Fruit fly (Drosophila melanogaster) whole organism, embryonic: ENCODE data around the gene CG15914.
A peak's percentile ranks its signal among the peaks of the same experiment; 100 is the strongest.

Source experiments
- Abd-B ChIP-seq: fragments of 200-800 bp; sonication (Bioruptor generic); optimal IDR thresholded peaks from 2 replicates; lab custom pipeline; 2018; ENCODE audit warnings: missing biosample characterization, mild to moderate bottlenecking, missing genetic modification characterization, moderate library complexity
- CG12104 ChIP-seq: fragments of 200-800 bp; sonication (Bioruptor generic); optimal IDR thresholded peaks from 3 replicates; lab custom pipeline; 2016; ENCODE audit warnings: missing biosample characterization, missing genetic modification characterization
- CG12236 ChIP-seq: fragments of 200-800 bp; sonication (Bioruptor generic); optimal IDR thresholded peaks from 2 replicates; lab custom pipeline; 2016; ENCODE audit warnings: missing biosample characterization, missing genetic modification characterization
- CG12659 ChIP-seq: fragments of 200-800 bp; sonication (Bioruptor generic); optimal IDR thresholded peaks from 3 replicates; lab custom pipeline; 2017; ENCODE audit warnings: mild to moderate bottlenecking, missing biosample characterization, missing genetic modification reagents, missing genetic modification characterization
- CG13424 ChIP-seq: fragments of 200-800 bp; sonication (Bioruptor generic); optimal IDR thresholded peaks from 2 replicates; lab custom pipeline; 2019; ENCODE audit warnings: missing biosample characterization, mild to moderate bottlenecking, missing genetic modification characterization, moderate library complexity
- CG1603 ChIP-seq: fragments of 200-800 bp; sonication (Bioruptor generic); optimal IDR thresholded peaks from 2 replicates; lab custom pipeline; 2019; ENCODE audit warnings: missing biosample characterization, mild to moderate bottlenecking, missing genetic modification characterization, moderate library complexity
- CG1792 ChIP-seq: fragments of 200-800 bp; sonication (Bioruptor generic); optimal IDR thresholded peaks from 2 replicates; lab custom pipeline; 2016; ENCODE audit warnings: missing biosample characterization, missing genetic modification characterization
- CG1832 ChIP-seq: fragments of 200-800 bp; sonication (Bioruptor generic); optimal IDR thresholded peaks from 2 replicates; lab custom pipeline; 2017; ENCODE audit warnings: missing biosample characterization, mild to moderate bottlenecking, missing genetic modification characterization, inconsistent platforms
- CG2889 ChIP-seq: fragments of 200-800 bp; sonication (Bioruptor generic); IDR thresholded peaks from 3 replicates; pipeline ENCODE4 v1.3.6; 2022; ENCODE audit warnings: missing biosample characterization, missing genetic modification characterization
- CG32532 ChIP-seq: fragments of 200-800 bp; sonication (Bioruptor generic); IDR thresholded peaks from 2 replicates; pipeline ENCODE4 v1.3.6; 2022; ENCODE audit warnings: missing biosample characterization, missing genetic modification characterization
- CG32772 ChIP-seq: fragments of 200-800 bp; sonication (Bioruptor generic); IDR thresholded peaks from 2 replicates; pipeline ENCODE4 v1.3.6; 2022; ENCODE audit warnings: missing biosample characterization, missing genetic modification characterization
- CG3847 ChIP-seq: fragments of 200-800 bp; sonication (Bioruptor generic); IDR thresholded peaks from 2 replicates; pipeline ENCODE4 v1.3.6; 2022; ENCODE audit warnings: missing biosample characterization, missing genetic modification characterization
- CG7839 ChIP-seq: fragments of 200-800 bp; sonication (Bioruptor generic); optimal IDR thresholded peaks from 3 replicates; lab custom pipeline; 2018; ENCODE audit warnings: missing biosample characterization, mild to moderate bottlenecking, missing genetic modification characterization, moderate library complexity
- CG9215 ChIP-seq: fragments of 200-800 bp; sonication (Bioruptor generic); IDR thresholded peaks from 2 replicates; pipeline ENCODE4 v1.3.6; 2022; ENCODE audit warnings: missing biosample characterization, missing genetic modification characterization
- CG9797 ChIP-seq: fragments of 200-800 bp; sonication (Bioruptor generic); optimal IDR thresholded peaks from 3 replicates; lab custom pipeline; 2018; ENCODE audit warnings: missing biosample characterization, mild to moderate bottlenecking, missing genetic modification characterization
- CG9817 ChIP-seq: fragments of 200-800 bp; sonication (Bioruptor generic); optimal IDR thresholded peaks from 2 replicates; lab custom pipeline; 2018; ENCODE audit warnings: missing biosample characterization, mild to moderate bottlenecking, missing genetic modification characterization, moderate library complexity
- CoRest ChIP-seq: fragments of 200-800 bp; sonication (Bioruptor generic); optimal IDR thresholded peaks from 3 replicates; lab custom pipeline; 2018; ENCODE audit warnings: missing biosample characterization, mild to moderate bottlenecking, missing genetic modification characterization, moderate library complexity
- D19B ChIP-seq: fragments of 200-800 bp; sonication (Bioruptor generic); optimal IDR thresholded peaks from 2 replicates; lab custom pipeline; 2017; ENCODE audit warnings: missing biosample characterization, mild to moderate bottlenecking, missing genetic modification characterization
- ERR ChIP-seq: fragments of 200-800 bp; sonication (Bioruptor generic); optimal IDR thresholded peaks from 2 replicates; lab custom pipeline; 2016; ENCODE audit warnings: missing biosample characterization, missing genetic modification characterization
- Hmx ChIP-seq: fragments of 200-800 bp; sonication (Bioruptor generic); optimal IDR thresholded peaks from 2 replicates; lab custom pipeline; 2016; ENCODE audit warnings: missing biosample characterization, missing genetic modification characterization
- Mes4 ChIP-seq: fragments of 200-800 bp; sonication (Bioruptor generic); optimal IDR thresholded peaks from 2 replicates; lab custom pipeline; 2016; ENCODE audit warnings: missing biosample characterization, missing genetic modification characterization
- Myb ChIP-seq: fragments of 200-800 bp; sonication (Bioruptor generic); optimal IDR thresholded peaks from 2 replicates; lab custom pipeline; 2016; ENCODE audit warnings: missing biosample characterization, missing genetic modification characterization
- Spps ChIP-seq: fragments of 200-800 bp; sonication (Bioruptor generic); optimal IDR thresholded peaks from 2 replicates; lab custom pipeline; 2018; ENCODE audit warnings: missing biosample characterization, mild to moderate bottlenecking, missing genetic modification characterization
- amos ChIP-seq: fragments of 200-800 bp; sonication (Bioruptor generic); IDR thresholded peaks from 2 replicates; pipeline ENCODE4 v1.3.6; 2022; ENCODE audit warnings: missing biosample characterization, missing genetic modification characterization; ENCODE audit not compliant: partially characterized antibody
- ase ChIP-seq: fragments of 200-800 bp; sonication (Bioruptor generic); IDR thresholded peaks from 3 replicates; pipeline ENCODE4 v1.3.6; 2022; ENCODE audit warnings: missing biosample characterization, missing genetic modification characterization
- br ChIP-seq: fragments of >200 bp; optimal IDR thresholded peaks from 2 replicates; lab custom pipeline; 2017
- chif ChIP-seq, 2 experiments: fragments of 200-800 bp; sonication (Bioruptor generic); optimal IDR thresholded peaks; 3 replicates each; lab custom pipeline; 2016; ENCODE audit warnings: missing biosample characterization in 2 of 2, missing genetic modification characterization in 2 of 2
- ftz-f1 ChIP-seq: fragments of 200-800 bp; sonication (Bioruptor generic); optimal IDR thresholded peaks from 2 replicates; lab custom pipeline; 2016; ENCODE audit warnings: missing biosample characterization, missing genetic modification characterization
- grau ChIP-seq: fragments of 200-800 bp; optimal IDR thresholded peaks from 3 replicates; lab custom pipeline; 2019; ENCODE audit warnings: missing biosample characterization, mild to moderate bottlenecking, missing genetic modification characterization, moderate library complexity
- gro ChIP-seq: fragments of 200-800 bp; sonication (Bioruptor generic); optimal IDR thresholded peaks from 2 replicates; lab custom pipeline; 2016; ENCODE audit warnings: missing biosample characterization, missing genetic modification characterization
- gt ChIP-seq: fragments of 200-800 bp; sonication (Bioruptor generic); IDR thresholded peaks from 2 replicates; pipeline ENCODE4 v1.3.6; 2022; ENCODE audit warnings: missing biosample characterization, missing genetic modification characterization
- hth ChIP-seq: fragments of >200 bp; optimal IDR thresholded peaks from 2 replicates; lab custom pipeline; 2017; ENCODE audit warnings: inconsistent platforms
- ind ChIP-seq: fragments of 200-800 bp; sonication (Bioruptor generic); optimal IDR thresholded peaks from 3 replicates; lab custom pipeline; 2016; ENCODE audit warnings: missing biosample characterization, missing genetic modification characterization
- insv ChIP-seq, 2 experiments: fragments of 200-800 bp; sonication (Bioruptor generic); optimal IDR thresholded peaks; 3 replicates each; lab custom pipeline; 2016 to 2018; ENCODE audit warnings: missing biosample characterization in 2 of 2, missing genetic modification characterization in 2 of 2
- jing ChIP-seq: fragments of 200-800 bp; sonication (Bioruptor generic); optimal IDR thresholded peaks from 2 replicates; lab custom pipeline; 2018; ENCODE audit warnings: missing biosample characterization, mild to moderate bottlenecking, missing genetic modification characterization
- kah ChIP-seq: fragments of 200-800 bp; sonication (Bioruptor generic); optimal IDR thresholded peaks from 2 replicates; lab custom pipeline; 2018; ENCODE audit warnings: missing biosample characterization, mild to moderate bottlenecking, missing genetic modification characterization
- oc ChIP-seq: fragments of 200-800 bp; sonication (Bioruptor generic); optimal IDR thresholded peaks from 2 replicates; lab custom pipeline; 2018; ENCODE audit warnings: missing biosample characterization, mild to moderate bottlenecking, missing genetic modification characterization, moderate library complexity
- otp ChIP-seq: fragments of 200-800 bp; sonication (Bioruptor generic); IDR thresholded peaks from 3 replicates; pipeline ENCODE4, ENCODE4 v1.3.6; 2022; ENCODE audit warnings: missing biosample characterization, missing genetic modification characterization
- pita ChIP-seq: fragments of 200-800 bp; sonication (Bioruptor generic); optimal IDR thresholded peaks from 2 replicates; lab custom pipeline; 2017; ENCODE audit warnings: missing biosample characterization, mild to moderate bottlenecking, missing genetic modification characterization
- repo ChIP-seq: fragments of 200-800 bp; sonication (Bioruptor generic); optimal IDR thresholded peaks from 2 replicates; lab custom pipeline; 2016; ENCODE audit warnings: missing biosample characterization, missing genetic modification characterization
- rib ChIP-seq: fragments of 200-800 bp; sonication (Bioruptor generic); IDR thresholded peaks from 2 replicates; pipeline ENCODE4 v1.3.6; 2022; ENCODE audit warnings: missing biosample characterization, missing genetic modification characterization
- sens ChIP-seq: fragments of 200-800 bp; sonication (Bioruptor generic); peaks from one replicate; lab custom pipeline; 2016; ENCODE audit warnings: missing biosample characterization, missing genetic modification characterization
- sisA ChIP-seq: fragments of 200-800 bp; sonication (Bioruptor generic); IDR thresholded peaks from 2 replicates; pipeline ENCODE4 v1.3.6; 2022; ENCODE audit warnings: missing biosample characterization, missing genetic modification characterization
- sqz ChIP-seq: fragments of 200-800 bp; sonication (Bioruptor generic); optimal IDR thresholded peaks from 3 replicates; lab custom pipeline; 2018; ENCODE audit warnings: missing biosample characterization, mild to moderate bottlenecking, missing genetic modification characterization
- tgo ChIP-seq: fragments of 200-800 bp; sonication (Bioruptor generic); IDR thresholded peaks from 3 replicates; pipeline ENCODE4 v1.3.6; 2022; ENCODE audit warnings: missing biosample characterization, missing genetic modification characterization
- tx ChIP-seq: fragments of 200-800 bp; sonication (Bioruptor generic); optimal IDR thresholded peaks from 2 replicates; lab custom pipeline; 2016; ENCODE audit warnings: missing biosample characterization, missing genetic modification characterization

Gene CG15914

dm6 chrX:15849021-15849420, 4.2 kb upstream of the CG15914 start, which contains the start of gene sun (continued):
- no peak for TF ChIP-seq Abd-B (GFP tag; lab: Kevin White, UChicago)
- TF ChIP-seq insv (GFP tag; optimal IDR thresholded peaks at IDR 0.05; lab: Kevin White, UChicago), result no peak
- no peak for TF ChIP-seq Mes4
- TF ChIP-seq CG12104 (GFP tag; lab: Kevin White, UChicago), result no peak
- TF ChIP-seq sisA (GFP tag; lab: Robert Waterston, UW), result no peak
- no peak for TF ChIP-seq chif (GFP tag; optimal IDR thresholded peaks at IDR 0.05; lab: Kevin White, UChicago)
- TF ChIP-seq tx (GFP tag; lab: Kevin White, UChicago), result no peak
- TF ChIP-seq CG12236, result no peak
- no peak for TF ChIP-seq CG1832 (GFP tag; lab: Kevin White, UChicago)
- TF ChIP-seq CG9797 (GFP tag; lab: Kevin White, UChicago), result peak; percentile 69
- no peak for TF ChIP-seq rib
- peak; percentile 99 for TF ChIP-seq CG1603 (tag; lab: Kevin White, UChicago)
- peak; percentile 66 for TF ChIP-seq sens (GFP tag; lab: Kevin White, UChicago)
- no peak for TF ChIP-seq Spps
- no peak for TF ChIP-seq ase
- TF ChIP-seq grau, result no peak
- no peak for TF ChIP-seq CG2889 (GFP tag; lab: Robert Waterston, UW)
- TF ChIP-seq gro (GFP tag; lab: Kevin White, UChicago), result no peak
- no peak for TF ChIP-seq CG9817 (tag; lab: Kevin White, UChicago)
- no peak for TF ChIP-seq D19B
- no peak for TF ChIP-seq kah
- no peak for TF ChIP-seq CG32532 (GFP tag; lab: Robert Waterston, UW)
- peak; percentile 65 for TF ChIP-seq CG12659 (GFP tag; lab: Kevin White, UChicago)
- TF ChIP-seq pita, result no peak
- no peak for TF ChIP-seq ind
- TF ChIP-seq oc (tag; lab: Kevin White, UChicago), result no peak
- TF ChIP-seq jing (GFP tag; lab: Kevin White, UChicago), result no peak
- TF ChIP-seq gt, result no peak
- TF ChIP-seq ftz-f1 (GFP tag; lab: Kevin White, UChicago), result no peak
- no peak; the same call in 1 of the 2 replicates for TF ChIP-seq amos (GFP tag; lab: Robert Waterston, UW)
- no peak for TF ChIP-seq tgo (GFP tag; lab: Robert Waterston, UW)
- no peak for TF ChIP-seq CG32772 (GFP tag; lab: Robert Waterston, UW)
- no peak for TF ChIP-seq Hmx (GFP tag; lab: Kevin White, UChicago)
- no peak for TF ChIP-seq hth (lab: Kevin White, UChicago)
- no peak for TF ChIP-seq otp (GFP tag; lab: Robert Waterston, UW)
- no peak for TF ChIP-seq CG7839
- no peak for TF ChIP-seq CoRest (tag; lab: Kevin White, UChicago)
- no peak for TF ChIP-seq CG1792 (GFP tag; lab: Kevin White, UChicago)
- no peak for TF ChIP-seq CG9215 (GFP tag; lab: Robert Waterston, UW)
- TF ChIP-seq br, result no peak
- TF ChIP-seq Myb (GFP tag; lab: Kevin White, UChicago), result peak; percentile 40
- no peak for TF ChIP-seq CG3847 (GFP tag; lab: Robert Waterston, UW)
- TF ChIP-seq repo (GFP tag; lab: Kevin White, UChicago), result no peak
- no peak for TF ChIP-seq sqz (GFP tag; lab: Kevin White, UChicago)
- TF ChIP-seq ERR (GFP tag; lab: Kevin White, UChicago), result no peak
- TF ChIP-seq CG13424 (tag; lab: Kevin White, UChicago), result no peak
- TF ChIP-seq, all 482 proteins: peak for 35
